Fruit fly (Drosophila melanogaster) whole organism, embryonic: ENCODE data around the gene CG43731.
A peak's percentile ranks its signal among the peaks of the same experiment; 100 is the strongest.

Source experiments
- Adf1 ChIP-seq: fragments of 200-800 bp; sonication (Bioruptor generic); IDR thresholded peaks from 2 replicates; pipeline ENCODE4 v1.3.6; 2022; ENCODE audit warnings: missing biosample characterization, missing genetic modification characterization
- CG10366 ChIP-seq: fragments of 200-800 bp; sonication (Bioruptor generic); IDR thresholded peaks from 2 replicates; pipeline ENCODE4 v1.3.6; 2022; ENCODE audit warnings: missing biosample characterization, missing genetic modification characterization
- CG12769 ChIP-seq: fragments of 200-800 bp; sonication (Bioruptor generic); optimal IDR thresholded peaks from 2 replicates; lab custom pipeline; 2019; ENCODE audit warnings: missing biosample characterization, mild to moderate bottlenecking, missing genetic modification characterization, moderate library complexity
- CG13123 ChIP-seq: fragments of 200-800 bp; sonication (Bioruptor generic); optimal IDR thresholded peaks from 2 replicates; lab custom pipeline; 2016; ENCODE audit warnings: missing biosample characterization, missing genetic modification characterization
- CG16813 ChIP-seq: fragments of 200-800 bp; sonication (Bioruptor generic); IDR thresholded peaks from 3 replicates; pipeline ENCODE4 v1.3.6; 2022; ENCODE audit warnings: missing biosample characterization, missing genetic modification characterization; ENCODE audit not compliant: partially characterized antibody
- CG17186 ChIP-seq: fragments of 200-800 bp; sonication (Bioruptor generic); optimal IDR thresholded peaks from 3 replicates; lab custom pipeline; 2017; ENCODE audit warnings: missing biosample characterization, missing genetic modification reagents, missing genetic modification characterization
- CG17802 ChIP-seq: fragments of 200-800 bp; sonication (Bioruptor generic); optimal IDR thresholded peaks from 2 replicates; lab custom pipeline; 2018; ENCODE audit warnings: missing biosample characterization, mild to moderate bottlenecking, missing genetic modification characterization, moderate library complexity
- CG4360 ChIP-seq: fragments of 200-800 bp; sonication (Bioruptor generic); IDR thresholded peaks from 2 replicates; pipeline ENCODE4 v1.3.6; 2022; ENCODE audit warnings: missing biosample characterization, missing genetic modification characterization
- CG4820 ChIP-seq: fragments of 200-800 bp; sonication (Bioruptor generic); optimal IDR thresholded peaks from 3 replicates; lab custom pipeline; 2016; ENCODE audit warnings: missing biosample characterization, missing genetic modification characterization
- CG6254 ChIP-seq: fragments of 200-800 bp; sonication (Bioruptor generic); optimal IDR thresholded peaks from 3 replicates; lab custom pipeline; 2017; ENCODE audit warnings: mild to moderate bottlenecking, missing biosample characterization, missing genetic modification reagents, missing genetic modification characterization
- CG6813 ChIP-seq: fragments of 200-800 bp; sonication (Bioruptor generic); optimal IDR thresholded peaks from 2 replicates; lab custom pipeline; 2017; ENCODE audit warnings: missing biosample characterization, missing genetic modification characterization, mild to moderate bottlenecking, moderate library complexity, missing genetic modification reagents
- CG8089 ChIP-seq: fragments of 200-800 bp; sonication (Bioruptor generic); optimal IDR thresholded peaks from 3 replicates; lab custom pipeline; 2016; ENCODE audit warnings: missing biosample characterization, missing genetic modification characterization
- CG9797 ChIP-seq: fragments of 200-800 bp; sonication (Bioruptor generic); optimal IDR thresholded peaks from 3 replicates; lab custom pipeline; 2018; ENCODE audit warnings: missing biosample characterization, mild to moderate bottlenecking, missing genetic modification characterization
- CG9876 ChIP-seq: fragments of 200-800 bp; sonication (Bioruptor generic); optimal IDR thresholded peaks from 2 replicates; lab custom pipeline; 2016; ENCODE audit warnings: missing biosample characterization, missing genetic modification characterization
- Deaf1 ChIP-seq: fragments of 200-800 bp; optimal IDR thresholded peaks from 3 replicates; lab custom pipeline; 2019; ENCODE audit warnings: missing biosample characterization, mild to moderate bottlenecking, missing genetic modification characterization, moderate library complexity
- Dek ChIP-seq: fragments of 200-800 bp; sonication (Bioruptor generic); optimal IDR thresholded peaks from 3 replicates; lab custom pipeline; 2019; ENCODE audit warnings: missing biosample characterization, mild to moderate bottlenecking, missing genetic modification characterization, moderate library complexity
- Drgx ChIP-seq: fragments of 200-800 bp; sonication (Bioruptor generic); IDR thresholded peaks from 2 replicates; pipeline ENCODE4 v1.3.6; 2022; ENCODE audit warnings: missing biosample characterization, missing genetic modification characterization
- Ets65A ChIP-seq: fragments of 200-800 bp; sonication (Bioruptor generic); peaks from one replicate; lab custom pipeline; 2016; ENCODE audit warnings: missing biosample characterization, missing genetic modification characterization
- HLH3B ChIP-seq: fragments of 200-800 bp; sonication (Bioruptor generic); IDR thresholded peaks from 2 replicates; pipeline ENCODE4 v1.3.6; 2022; ENCODE audit warnings: missing biosample characterization, missing genetic modification characterization
- Hr3 ChIP-seq: fragments of 200-800 bp; sonication (Bioruptor generic); optimal IDR thresholded peaks from 3 replicates; lab custom pipeline; 2016; ENCODE audit warnings: missing biosample characterization, missing genetic modification characterization
- Hr39 ChIP-seq: fragments of >200 bp; optimal IDR thresholded peaks from 2 replicates; lab custom pipeline; 2017
- Jarid2 ChIP-seq: fragments of 200-800 bp; sonication (Bioruptor generic); optimal IDR thresholded peaks from 3 replicates; lab custom pipeline; 2017; ENCODE audit warnings: mild to moderate bottlenecking, missing biosample characterization, missing genetic modification reagents, missing genetic modification characterization
- Med ChIP-seq: fragments of 200-800 bp; sonication (Bioruptor generic); peaks from one replicate; lab custom pipeline; 2016; ENCODE audit warnings: missing biosample characterization, missing genetic modification characterization, mild to moderate bottlenecking, inconsistent platforms, moderate library complexity
- Myb ChIP-seq: fragments of 200-800 bp; sonication (Bioruptor generic); optimal IDR thresholded peaks from 2 replicates; lab custom pipeline; 2016; ENCODE audit warnings: missing biosample characterization, missing genetic modification characterization
- Nf-YB ChIP-seq: fragments of 200-800 bp; sonication (Bioruptor generic); optimal IDR thresholded peaks from 3 replicates; lab custom pipeline; 2019; ENCODE audit warnings: missing biosample characterization, mild to moderate bottlenecking, missing genetic modification characterization, moderate library complexity
- Nf-YC ChIP-seq: fragments of 200-800 bp; optimal IDR thresholded peaks from 3 replicates; lab custom pipeline; 2019; ENCODE audit warnings: missing biosample characterization, mild to moderate bottlenecking, missing genetic modification characterization, moderate library complexity
- Spps ChIP-seq: fragments of 200-800 bp; sonication (Bioruptor generic); optimal IDR thresholded peaks from 2 replicates; lab custom pipeline; 2018; ENCODE audit warnings: missing biosample characterization, mild to moderate bottlenecking, missing genetic modification characterization
- Taf1 ChIP-seq: fragments of 200-800 bp; sonication (Bioruptor generic); IDR thresholded peaks from 2 replicates; pipeline ENCODE4 v1.3.6; 2022; ENCODE audit warnings: missing biosample characterization, missing genetic modification characterization
- Xrp1 ChIP-seq: fragments of 200-800 bp; sonication (Bioruptor generic); IDR thresholded peaks from 2 replicates; pipeline ENCODE4 v1.3.6; 2022; ENCODE audit warnings: missing biosample characterization, missing genetic modification characterization
- abd-A ChIP-seq: fragments of 200-800 bp; sonication (Bioruptor generic); optimal IDR thresholded peaks from 3 replicates; lab custom pipeline; 2019; ENCODE audit warnings: missing biosample characterization, mild to moderate bottlenecking, missing genetic modification characterization, moderate library complexity
- cg ChIP-seq: fragments of 200-800 bp; sonication (Bioruptor generic); optimal IDR thresholded peaks from 3 replicates; lab custom pipeline; 2019; ENCODE audit warnings: missing biosample characterization, mild to moderate bottlenecking, missing genetic modification characterization, moderate library complexity
- chinmo ChIP-seq: fragments of 200-800 bp; sonication (Bioruptor generic); IDR thresholded peaks from 4 replicates; pipeline ENCODE4 v1.3.6; 2022; ENCODE audit warnings: missing biosample characterization, missing genetic modification characterization; ENCODE audit not compliant: partially characterized antibody
- crc ChIP-seq: fragments of 200-800 bp; sonication (Bioruptor generic); optimal IDR thresholded peaks from 2 replicates; lab custom pipeline; 2016; ENCODE audit warnings: missing biosample characterization, missing genetic modification characterization
- crol ChIP-seq: fragments of 200-800 bp; sonication (Bioruptor generic); IDR thresholded peaks from 2 replicates; pipeline ENCODE4 v1.3.6; 2022; ENCODE audit warnings: missing biosample characterization, missing genetic modification characterization
- eve ChIP-seq, 2 experiments: fragments of >200 bp; optimal IDR thresholded peaks; 2 replicates each; lab custom pipeline; 2017; ENCODE audit warnings: missing biosample characterization in 2 of 2, missing genetic modification characterization in 2 of 2
- ewg ChIP-seq: fragments of 200-800 bp; sonication (Bioruptor generic); optimal IDR thresholded peaks from 3 replicates; lab custom pipeline; 2017; ENCODE audit warnings: mild to moderate bottlenecking, missing biosample characterization, missing genetic modification reagents, missing genetic modification characterization
- fd3F ChIP-seq: fragments of 200-800 bp; sonication (Bioruptor generic); optimal IDR thresholded peaks from 2 replicates; lab custom pipeline; 2018; ENCODE audit warnings: missing biosample characterization, mild to moderate bottlenecking, missing genetic modification characterization, moderate library complexity
- fru ChIP-seq: fragments of >200 bp; optimal IDR thresholded peaks from 2 replicates; lab custom pipeline; 2017
- gsb-n ChIP-seq: fragments of 200-800 bp; sonication (Bioruptor generic); optimal IDR thresholded peaks from 3 replicates; lab custom pipeline; 2018; ENCODE audit warnings: missing biosample characterization, mild to moderate bottlenecking, missing genetic modification characterization
- insv ChIP-seq, 2 experiments: fragments of 200-800 bp; sonication (Bioruptor generic); optimal IDR thresholded peaks; 3 replicates each; lab custom pipeline; 2016 to 2018; ENCODE audit warnings: missing biosample characterization in 2 of 2, missing genetic modification characterization in 2 of 2
- jigr1 ChIP-seq: fragments of 200-800 bp; sonication (Bioruptor generic); IDR thresholded peaks from 3 replicates; pipeline ENCODE4 v1.3.6; 2022; ENCODE audit warnings: missing biosample characterization, missing genetic modification characterization
- kah ChIP-seq: fragments of 200-800 bp; sonication (Bioruptor generic); optimal IDR thresholded peaks from 2 replicates; lab custom pipeline; 2018; ENCODE audit warnings: missing biosample characterization, mild to moderate bottlenecking, missing genetic modification characterization
- lbe ChIP-seq: fragments of 200-800 bp; sonication (Bioruptor generic); optimal IDR thresholded peaks from 2 replicates; lab custom pipeline; 2016; ENCODE audit warnings: missing biosample characterization, mild to moderate bottlenecking, missing genetic modification characterization
- mirr ChIP-seq: fragments of 200-800 bp; sonication (Bioruptor generic); optimal IDR thresholded peaks from 3 replicates; lab custom pipeline; 2018; ENCODE audit warnings: missing biosample characterization, mild to moderate bottlenecking, missing genetic modification characterization
- onecut ChIP-seq: fragments of 200-800 bp; sonication (Bioruptor generic); IDR thresholded peaks from 2 replicates; pipeline ENCODE4 v1.3.6; 2022; ENCODE audit warnings: missing biosample characterization, missing genetic modification characterization
- pros ChIP-seq: fragments of 200-800 bp; sonication (Bioruptor generic); optimal IDR thresholded peaks from 3 replicates; lab custom pipeline; 2019; ENCODE audit warnings: missing biosample characterization, mild to moderate bottlenecking, missing genetic modification characterization, moderate library complexity
- ro ChIP-seq: fragments of 200-800 bp; sonication (Bioruptor generic); IDR thresholded peaks from 2 replicates; pipeline ENCODE4 v1.3.6; 2022; ENCODE audit warnings: missing biosample characterization, missing genetic modification characterization
- sd ChIP-seq: fragments of 200-800 bp; sonication (Bioruptor generic); optimal IDR thresholded peaks from 3 replicates; lab custom pipeline; 2018; ENCODE audit warnings: missing biosample characterization, mild to moderate bottlenecking, missing genetic modification characterization, moderate library complexity
- seq ChIP-seq: fragments of 200-800 bp; sonication (Bioruptor generic); IDR thresholded peaks from 2 replicates; pipeline ENCODE4 v1.3.6; 2022; ENCODE audit warnings: missing biosample characterization, missing genetic modification characterization
- slp2 ChIP-seq: fragments of 200-800 bp; sonication (Bioruptor generic); optimal IDR thresholded peaks from 2 replicates; lab custom pipeline; 2016; ENCODE audit warnings: missing biosample characterization, missing genetic modification characterization
- sob ChIP-seq: fragments of 200-800 bp; sonication (Bioruptor generic); IDR thresholded peaks from 2 replicates; pipeline ENCODE4 v1.3.6; 2022; ENCODE audit warnings: missing biosample characterization, missing genetic modification characterization
- sqz ChIP-seq: fragments of 200-800 bp; sonication (Bioruptor generic); optimal IDR thresholded peaks from 3 replicates; lab custom pipeline; 2018; ENCODE audit warnings: missing biosample characterization, mild to moderate bottlenecking, missing genetic modification characterization

CG43731 gene

dm6 chr2L:19083320-19083764 is 18.5 kb upstream of the CG43731 start:
- TF ChIP-seq mirr (GFP tag; lab: Kevin White, UChicago): no peak
- TF ChIP-seq CG8089: no peak
- TF ChIP-seq gsb-n (tag; lab: Kevin White, UChicago): no peak
- TF ChIP-seq Taf1 (GFP tag; lab: Robert Waterston, UW): no peak
- TF ChIP-seq CG4820 (GFP tag; lab: Kevin White, UChicago): no peak
- TF ChIP-seq onecut (GFP tag; lab: Robert Waterston, UW): no peak
- no peak for TF ChIP-seq Hr3 (GFP tag; lab: Kevin White, UChicago)
- TF ChIP-seq fd3F (GFP tag; lab: Kevin White, UChicago): no peak
- peak; percentile 34 for TF ChIP-seq sqz (GFP tag; lab: Kevin White, UChicago)
- TF ChIP-seq pros (GFP tag; lab: Kevin White, UChicago): peak; percentile 1
- TF ChIP-seq abd-A: peak; percentile 1
- no peak for TF ChIP-seq CG13123 (GFP tag; lab: Kevin White, UChicago)
- TF ChIP-seq fru (lab: Kevin White, UChicago): no peak
- no peak for TF ChIP-seq Myb (GFP tag; lab: Kevin White, UChicago)
- peak; percentile 24; the same call in 1 of the 2 replicates for TF ChIP-seq Adf1 (GFP tag; lab: Robert Waterston, UW)
- peak; percentile 98 for TF ChIP-seq Hr39 (lab: Kevin White, UChicago)
- TF ChIP-seq Jarid2 (GFP tag; lab: Kevin White, UChicago): no peak
- TF ChIP-seq Ets65A (GFP tag; lab: Kevin White, UChicago): no peak
- no peak for TF ChIP-seq Xrp1 (GFP tag; lab: Robert Waterston, UW)
- peak; percentile 98 for TF ChIP-seq CG6254 (GFP tag; lab: Kevin White, UChicago)
- no peak for TF ChIP-seq chinmo (GFP tag; lab: Robert Waterston, UW)
- no peak for TF ChIP-seq kah
- no peak for TF ChIP-seq sd (tag; lab: Kevin White, UChicago)
- TF ChIP-seq Dek (tag; lab: Kevin White, UChicago): no peak
- peak; percentile 25; the same call in 1 of the 2 replicates for TF ChIP-seq crol (GFP tag; lab: Robert Waterston, UW)
- no peak for TF ChIP-seq CG17186 (GFP tag; lab: Kevin White, UChicago)
- peak; percentile 15; the same call in 1 of the 2 replicates for TF ChIP-seq Drgx (GFP tag; lab: Robert Waterston, UW)
- TF ChIP-seq cg: peak; percentile 63
- TF ChIP-seq Nf-YB: peak; percentile 93
- TF ChIP-seq Med (GFP tag; lab: Kevin White, UChicago): peak; percentile 25
- TF ChIP-seq Spps (tag; lab: Kevin White, UChicago): no peak
- TF ChIP-seq sob (GFP tag; lab: Robert Waterston, UW): no peak
- TF ChIP-seq CG17802: no peak
- no peak for TF ChIP-seq CG9876 (GFP tag; lab: Kevin White, UChicago)
- 0 out of 2 replicates have a peak, but pooled peaks have one; percentile 27 for TF ChIP-seq HLH3B (GFP tag; lab: Robert Waterston, UW)
- peak; percentile 70 for TF ChIP-seq CG10366 (GFP tag; lab: Robert Waterston, UW)
- TF ChIP-seq CG6813 (GFP tag; lab: Kevin White, UChicago): no peak
- TF ChIP-seq crc (GFP tag; lab: Kevin White, UChicago): no peak
- TF ChIP-seq lbe: no peak
- TF ChIP-seq CG9797 (GFP tag; lab: Kevin White, UChicago): no peak
- TF ChIP-seq Deaf1 (tag; lab: Kevin White, UChicago): peak; percentile 78
- peak; percentile 89 for TF ChIP-seq CG4360 (GFP tag; lab: Robert Waterston, UW)
- TF ChIP-seq seq (GFP tag; lab: Robert Waterston, UW): peak; percentile 47; the same call in 1 of the 2 replicates
- no peak for TF ChIP-seq CG12769
- peak; percentile 51 for TF ChIP-seq ewg
- TF ChIP-seq Nf-YC (tag; lab: Kevin White, UChicago): peak; percentile 95
- TF ChIP-seq jigr1 (GFP tag; lab: Robert Waterston, UW): no peak
- TF ChIP-seq eve (GFP tag; optimal IDR thresholded peaks at IDR 0.05; lab: Kevin White, UChicago): no peak
- no peak for TF ChIP-seq CG16813 (GFP tag; lab: Robert Waterston, UW)
- no peak for TF ChIP-seq ro (GFP tag; lab: Robert Waterston, UW)
- peak; percentile 21 to 88 for TF ChIP-seq insv (GFP tag; optimal IDR thresholded peaks at IDR 0.05; lab: Kevin White, UChicago)
- TF ChIP-seq slp2 (GFP tag; lab: Kevin White, UChicago): no peak
